Worm (Caenorhabditis elegans): ENCODE data around the gene Y51H4A.938.
A peak's percentile ranks its signal among the peaks of the same experiment; 100 is the strongest.
"Not testable (repeated sequence)": the region's sequence is repeated elsewhere in the genome, so short reads cannot be mapped to it uniquely, and the experiment has no call there.

Y51H4A.938 gene

DNA sequence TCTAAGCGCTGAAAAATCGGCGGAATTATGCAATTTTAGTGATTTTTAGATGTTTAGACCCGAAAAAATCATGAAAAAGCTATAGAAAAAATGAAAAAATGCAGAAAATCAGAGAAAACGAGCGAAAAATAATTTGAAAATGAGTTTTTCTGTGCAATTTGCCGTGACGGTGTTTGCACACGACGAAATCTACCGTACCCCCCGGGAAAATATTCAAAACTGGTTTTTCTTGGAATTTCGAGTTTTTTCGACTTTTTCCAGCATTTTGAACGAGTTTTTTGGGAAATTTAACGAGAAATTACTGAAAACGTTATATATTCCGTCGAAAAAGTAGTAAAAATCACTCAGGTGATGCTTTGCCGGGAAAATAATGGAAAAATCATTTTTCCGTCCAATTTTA is 21.4 kb downstream of the Y51H4A.938 start:
- TF ChIP-seq sdc-2 (tag; optimal IDR thresholded peaks at IDR 0.05) (no peak), madf-2 (tag; optimal IDR thresholded peaks at IDR 0.05) (no peak)

DNA sequence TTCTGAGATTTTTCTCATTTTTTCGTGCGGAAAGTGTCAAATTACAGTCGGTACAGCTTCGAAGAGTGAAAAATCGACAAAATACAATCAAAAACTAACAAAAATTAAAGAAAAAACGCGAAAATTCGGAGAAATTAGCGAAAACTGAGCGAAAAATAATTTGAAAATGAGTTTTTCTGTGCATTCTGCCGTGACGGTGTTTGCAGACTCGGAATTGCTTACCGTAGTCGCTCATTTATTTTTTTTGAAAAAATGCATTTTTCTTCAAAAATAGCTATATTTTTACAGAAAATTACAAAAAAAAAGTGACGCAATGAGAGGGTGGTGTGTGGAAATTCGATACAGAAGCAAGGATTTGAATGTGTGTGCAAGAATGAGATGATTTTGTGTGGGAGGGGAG is 22.1 kb downstream of the Y51H4A.938 start:
- TF ChIP-seq hlh-15 (tag; optimal IDR thresholded peaks at IDR 0.05) (no peak), rnt-1 (tag; optimal IDR thresholded peaks at IDR 0.05) (no peak), unc-3 (GFP tag; conservative IDR thresholded peaks at IDR 0.05) (no peak), unc-3 (tag; optimal IDR thresholded peaks at IDR 0.05) (no peak), K09A11.1 (tag; optimal IDR thresholded peaks at IDR 0.05; ENCODE audit: insufficient read depth) (no peak)

DNA sequence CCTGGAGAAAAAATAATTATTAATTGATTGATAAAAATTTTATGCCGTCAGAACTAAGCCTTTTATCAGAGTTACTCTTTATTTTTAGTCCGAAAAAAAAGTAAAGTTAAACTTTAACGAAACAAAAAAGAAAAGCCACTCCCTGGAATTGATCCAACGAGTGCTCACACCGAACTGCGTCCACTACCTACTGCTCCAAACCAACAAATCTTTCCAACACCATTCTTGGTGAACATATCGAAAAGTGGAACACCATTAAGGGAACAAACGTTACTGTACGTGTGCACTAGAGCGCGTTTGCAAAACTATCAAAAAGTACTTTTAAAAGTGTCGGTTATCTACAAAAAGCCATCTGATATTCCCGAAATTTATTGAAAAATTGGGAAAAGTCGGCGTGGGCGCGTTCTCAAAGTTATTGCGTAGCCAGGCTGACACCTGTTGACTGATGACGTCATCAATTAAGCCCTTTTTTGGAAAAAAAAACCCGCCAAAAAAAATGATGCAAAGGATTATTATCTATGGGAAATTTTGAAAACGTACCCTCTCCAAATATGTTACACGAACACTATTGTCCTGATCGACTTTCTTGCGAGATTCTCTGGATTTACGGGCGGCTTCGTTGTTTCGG is 22.7 kb downstream of the Y51H4A.938 start:
- no peak for TF ChIP-seq rnt-1 (tag; optimal IDR thresholded peaks at IDR 0.05)
- TF ChIP-seq unc-3 (GFP tag; conservative IDR thresholded peaks at IDR 0.05): no peak
- no peak for TF ChIP-seq unc-3 (tag; optimal IDR thresholded peaks at IDR 0.05)
- no peak for TF ChIP-seq ceh-24 (tag; optimal IDR thresholded peaks at IDR 0.05)
- TF ChIP-seq sdc-2 (tag; optimal IDR thresholded peaks at IDR 0.05): no peak

DNA sequence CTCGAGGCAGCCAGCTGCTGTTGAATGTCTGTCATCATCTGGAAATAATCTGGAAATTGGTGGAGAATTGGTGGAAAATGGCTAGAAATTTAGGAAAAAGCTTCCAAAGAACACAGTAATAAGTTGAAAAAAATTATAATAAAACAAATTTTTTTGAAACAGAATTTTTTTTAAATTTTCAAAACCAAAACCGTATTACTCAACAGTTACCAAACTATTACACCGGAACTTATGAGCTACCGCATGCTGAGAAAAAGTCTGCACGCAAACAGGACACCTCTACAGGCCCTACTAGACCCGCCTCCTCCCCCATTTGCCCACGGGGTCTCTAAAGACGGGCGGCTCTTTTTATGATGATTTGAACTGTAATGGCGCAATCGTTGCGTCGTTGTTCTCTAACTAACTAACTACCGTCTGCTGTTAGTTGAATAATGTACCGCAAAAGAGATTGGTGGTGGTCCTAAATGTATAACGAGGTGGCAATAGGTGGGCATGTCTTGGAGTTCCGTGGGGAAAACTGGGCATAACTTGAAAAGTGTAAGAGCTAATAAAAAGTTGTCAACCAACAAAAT is 24.7 kb downstream of the Y51H4A.938 start, which contains the start of gene zip-7:
Gene zip-7 (minus strand): TSS at position 51 of the 572 bp plus-strand sequence.
- TF ChIP-seq odd-2 (tag; optimal IDR thresholded peaks at IDR 0.05) (peak; percentile 5), fkh-10 (GFP tag; optimal IDR thresholded peaks at IDR 0.05) (no peak)

DNA sequence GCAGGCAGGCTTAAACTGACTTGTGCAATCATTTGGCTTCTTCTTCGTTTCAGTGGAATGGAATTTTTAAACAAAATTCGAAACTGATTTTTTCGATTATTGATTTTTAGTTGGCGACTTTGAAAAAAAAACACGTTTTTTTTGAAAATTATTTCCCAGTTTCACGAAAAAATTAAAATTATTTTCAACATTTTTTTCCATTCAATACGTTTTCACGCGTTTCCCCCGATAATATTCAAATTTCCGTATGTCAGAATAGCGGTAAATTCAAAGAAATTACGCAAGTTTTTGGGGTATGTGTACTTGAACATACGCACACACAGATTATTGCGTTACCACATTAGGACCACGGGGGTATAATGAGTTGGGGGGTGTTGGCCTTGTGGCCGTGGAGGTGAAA is 26.1 kb downstream of the Y51H4A.938 start, which contains the start of gene Y51H4A.935:
Gene Y51H4A.935 (minus strand): TSS at position 101 of the 400 bp plus-strand sequence.
- not testable (repeated sequence) for TF ChIP-seq rnt-1 (tag; optimal IDR thresholded peaks at IDR 0.05); ama-1 (optimal IDR thresholded peaks at IDR 0.05); ceh-24 (tag; optimal IDR thresholded peaks at IDR 0.05)

DNA sequence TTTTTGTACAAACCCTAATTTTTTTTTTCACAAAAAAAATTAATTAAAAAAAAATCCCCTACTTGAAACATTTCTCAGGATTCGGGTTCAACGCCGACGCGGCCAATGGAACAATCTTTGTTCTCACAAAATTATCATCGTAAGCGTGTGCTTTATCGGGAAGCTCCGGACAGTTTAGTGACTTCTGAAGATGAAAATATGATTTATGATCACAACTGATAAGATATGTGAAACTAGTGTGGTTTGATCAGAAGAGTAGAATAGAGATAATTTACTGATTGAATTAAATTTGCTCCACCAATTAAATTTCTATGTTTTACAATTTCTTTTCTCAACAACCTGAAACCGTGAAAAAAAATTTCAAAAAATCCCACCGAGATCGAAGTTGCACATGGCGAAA is 44.0 kb downstream of the Y51H4A.938 start:
- TF ChIP-seq elt-2 (tag; optimal IDR thresholded peaks at IDR 0.05): peak; percentile 16
- no peak for TF ChIP-seq ceh-24 (tag; optimal IDR thresholded peaks at IDR 0.05)

DNA sequence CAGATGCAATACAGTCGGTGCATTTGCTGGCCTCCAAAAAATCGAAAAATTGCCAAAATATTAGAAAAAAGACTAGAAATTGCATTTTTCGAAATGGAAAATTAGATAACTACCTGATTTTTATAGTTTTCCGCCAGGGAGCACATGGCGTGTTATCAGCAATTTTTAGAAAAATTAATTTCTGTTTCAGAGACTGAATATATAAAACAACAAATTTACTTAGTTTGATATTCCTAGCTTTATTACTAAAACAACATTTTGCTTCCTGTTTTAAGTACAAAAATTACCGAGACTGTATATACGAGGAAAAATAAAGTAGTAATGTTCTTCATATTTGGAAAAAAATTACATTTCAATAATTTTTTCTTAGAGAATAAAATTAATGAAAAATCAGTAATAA is 45.0 kb downstream of the Y51H4A.938 start, which contains the start of gene Y51H4A.5:
Gene Y51H4A.5 (minus strand): TSS at position 101 of the 400 bp plus-strand sequence.
- TF ChIP-seq elt-2 (tag; optimal IDR thresholded peaks at IDR 0.05): no peak
- TF ChIP-seq nhr-232 (tag; optimal IDR thresholded peaks at IDR 0.05): no peak
- TF ChIP-seq zip-5 (tag; optimal IDR thresholded peaks at IDR 0.05): no peak

DNA sequence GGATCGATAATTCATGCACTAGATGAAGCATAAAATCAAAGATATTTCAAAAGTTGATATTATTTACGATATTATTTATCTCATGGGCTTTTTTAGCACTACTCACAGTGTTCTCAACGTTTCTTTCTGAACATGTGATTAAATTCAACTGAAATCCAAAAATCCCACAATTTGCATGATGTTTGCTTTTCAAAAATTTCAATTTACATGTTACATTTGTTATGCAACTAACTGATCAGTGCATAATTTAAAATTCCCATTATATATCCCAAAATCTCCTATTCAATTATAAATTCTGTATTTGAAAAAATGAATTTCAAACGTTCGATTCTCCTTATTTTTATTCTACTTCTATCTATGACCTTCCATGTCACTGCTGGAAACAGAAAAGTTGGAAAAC is 47.4 kb downstream of the Y51H4A.938 start, which contains the start of gene Y51H4A.937:
Gene Y51H4A.937 (plus strand): TSS at position 301 of the 400 bp plus-strand sequence.
- TF ChIP-seq Y22D7AL.16 (tag; optimal IDR thresholded peaks at IDR 0.05): no peak
- TF ChIP-seq odd-2 (tag; optimal IDR thresholded peaks at IDR 0.05): no peak
- TF ChIP-seq ama-1 (optimal IDR thresholded peaks at IDR 0.05): no peak
- no peak for TF ChIP-seq ets-4 (tag; optimal IDR thresholded peaks at IDR 0.05)
- TF ChIP-seq hlh-15 (tag; optimal IDR thresholded peaks at IDR 0.05): no peak
- TF ChIP-seq sox-4 (tag; optimal IDR thresholded peaks at IDR 0.05): no peak
- no peak for TF ChIP-seq unc-3 (GFP tag; conservative IDR thresholded peaks at IDR 0.05)
- no peak for TF ChIP-seq unc-3 (tag; optimal IDR thresholded peaks at IDR 0.05)
- TF ChIP-seq ceh-9 (tag; optimal IDR thresholded peaks at IDR 0.05): no peak
- no peak for TF ChIP-seq hlh-6 (tag; optimal IDR thresholded peaks at IDR 0.05)
- TF ChIP-seq ceh-30 (tag; optimal IDR thresholded peaks at IDR 0.05): no peak
- TF ChIP-seq ceh-34 (tag; optimal IDR thresholded peaks at IDR 0.05): no peak
- no peak for TF ChIP-seq fkh-6 (tag; optimal IDR thresholded peaks at IDR 0.05)
- TF ChIP-seq ttx-3 (tag; optimal IDR thresholded peaks at IDR 0.05): no peak
- no peak for TF ChIP-seq elt-2 (tag; optimal IDR thresholded peaks at IDR 0.05)
- no peak for TF ChIP-seq hlh-13 (GFP tag; optimal IDR thresholded peaks at IDR 0.05)
- TF ChIP-seq ztf-16 (tag; optimal IDR thresholded peaks at IDR 0.05): no peak
- no peak for TF ChIP-seq K09A11.1 (tag; optimal IDR thresholded peaks at IDR 0.05; ENCODE audit: insufficient read depth)
- TF ChIP-seq tbx-2 (tag; optimal IDR thresholded peaks at IDR 0.05): no peak
- no peak for TF ChIP-seq unc-55 (GFP tag; optimal IDR thresholded peaks at IDR 0.05)
- no peak for TF ChIP-seq ceh-22 (tag; optimal IDR thresholded peaks at IDR 0.05)
